Worm (Caenorhabditis elegans) whole organism, late embryonic: ENCODE data around the gene C17B7.10.

Experiments
- C38D4.7 ChIP-seq: fragments of 200-800 bp; sonication (Bioruptor generic); optimal IDR thresholded peaks from 2 replicates; lab custom pipeline; 2018; ENCODE audit warnings: mild to moderate bottlenecking, missing genetic modification characterization, moderate library complexity, missing compliant biosample characterization
- K02D7.2 ChIP-seq: sonication (generic microtip); optimal IDR thresholded peaks from 2 replicates; lab custom pipeline; 2017; ENCODE audit warnings: mild to moderate bottlenecking, missing genetic modification characterization, missing compliant biosample characterization
- K09A11.1 ChIP-seq: sonication (generic microtip); optimal IDR thresholded peaks from 2 replicates; lab custom pipeline; 2017; ENCODE audit warnings: antibody characterized with exemption, mild to moderate bottlenecking, missing genetic modification characterization, missing compliant biosample characterization; ENCODE audit not compliant: insufficient read depth
- ceh-18 ChIP-seq: sonication (generic microtip); optimal IDR thresholded peaks from 2 replicates; lab custom pipeline; 2016; ENCODE audit warnings: missing genetic modification characterization, missing compliant biosample characterization
- ceh-19 ChIP-seq: fragments of 200-800 bp; sonication (Bioruptor generic); optimal IDR thresholded peaks from 2 replicates; lab custom pipeline; 2018; ENCODE audit warnings: mild to moderate bottlenecking, missing genetic modification characterization, missing compliant biosample characterization
- ceh-22 ChIP-seq: sonication (generic microtip); optimal IDR thresholded peaks from 2 replicates; lab custom pipeline; 2017; ENCODE audit warnings: missing biosample characterization, missing genetic modification characterization
- ceh-31 ChIP-seq: sonication (generic microtip); optimal IDR thresholded peaks from 2 replicates; lab custom pipeline; 2016; ENCODE audit warnings: missing genetic modification characterization, missing compliant biosample characterization
- ceh-45 ChIP-seq: fragments of 200-800 bp; sonication (Bioruptor generic); IDR thresholded peaks from 2 replicates; pipeline ENCODE4 v1.3.6; 2022; ENCODE audit warnings: missing genetic modification reagents, missing genetic modification characterization, missing compliant biosample characterization
- ceh-6 ChIP-seq: fragments of 200-800 bp; sonication (Bioruptor generic); optimal IDR thresholded peaks from 2 replicates; lab custom pipeline; 2018; ENCODE audit warnings: mild to moderate bottlenecking, missing genetic modification characterization, missing compliant biosample characterization
- dmd-4 ChIP-seq: sonication (generic microtip); optimal IDR thresholded peaks from 2 replicates; lab custom pipeline; 2016; ENCODE audit warnings: borderline replicate concordance, missing genetic modification characterization, missing compliant biosample characterization
- elt-2 ChIP-seq: sonication (generic microtip); optimal IDR thresholded peaks from 2 replicates; lab custom pipeline; 2016; ENCODE audit warnings: missing genetic modification reagents, missing genetic modification characterization, missing compliant biosample characterization
- elt-4 ChIP-seq: sonication (generic microtip); optimal IDR thresholded peaks from 2 replicates; lab custom pipeline; 2016; ENCODE audit warnings: missing genetic modification characterization, missing compliant biosample characterization
- ets-4 ChIP-seq: sonication (generic microtip); optimal IDR thresholded peaks from 2 replicates; lab custom pipeline; 2016; ENCODE audit warnings: missing genetic modification characterization, missing compliant biosample characterization
- hlh-13 ChIP-seq: fragments of 200-800 bp; sonication (Bioruptor generic); optimal IDR thresholded peaks from 2 replicates; lab custom pipeline; 2018; ENCODE audit warnings: mild to moderate bottlenecking, missing genetic modification characterization, missing compliant biosample characterization
- nhr-11 ChIP-seq: fragments of 150-350 bp; optimal IDR thresholded peaks from 2 replicates; lab custom pipeline; 2014; ENCODE audit warnings: missing biosample characterization, missing genetic modification characterization
- npax-4 ChIP-seq: sonication (generic microtip); optimal IDR thresholded peaks from 2 replicates; lab custom pipeline; 2016; ENCODE audit warnings: missing genetic modification characterization, missing compliant biosample characterization
- pag-3 ChIP-seq: sonication (generic microtip); optimal IDR thresholded peaks from 2 replicates; lab custom pipeline; 2016; ENCODE audit warnings: missing compliant biosample characterization, missing genetic modification characterization, borderline replicate concordance
- pat-9 ChIP-seq: fragments of 200-800 bp; sonication (Bioruptor generic); optimal IDR thresholded peaks from 2 replicates; lab custom pipeline; 2018; ENCODE audit warnings: mild to moderate bottlenecking, missing genetic modification characterization, moderate library complexity, missing compliant biosample characterization
- pha-4 ChIP-seq: fragments of 150-350 bp; optimal IDR thresholded peaks from 2 replicates; lab custom pipeline; 2018; ENCODE audit warnings: missing biosample characterization, missing genetic modification reagents, missing genetic modification characterization
- pqm-1 ChIP-seq: sonication (generic microtip); optimal IDR thresholded peaks from 2 replicates; lab custom pipeline; 2016; ENCODE audit warnings: missing genetic modification characterization, missing compliant biosample characterization
- sox-4 ChIP-seq: sonication (generic microtip); optimal IDR thresholded peaks from 2 replicates; lab custom pipeline; 2017; ENCODE audit warnings: mild to moderate bottlenecking, missing genetic modification characterization, inconsistent platforms, missing compliant biosample characterization
- tbx-7 ChIP-seq: sonication (generic microtip); optimal IDR thresholded peaks from 2 replicates; lab custom pipeline; 2016; ENCODE audit warnings: missing genotype, missing genetic modification characterization, missing compliant biosample characterization
- unc-3 ChIP-seq, 2 experiments: fragments of 200-800 bp in 1 of 2; sonication (Bioruptor generic) in 1 of 2; sonication (generic microtip) in 1 of 2; conservative IDR thresholded peaks in 1 of 2; optimal IDR thresholded peaks in 1 of 2; 2 replicates each; pipeline versions ENCODE4 v1.3.6 to Lab custom; 2016 to 2022; ENCODE audit warnings: missing compliant biosample characterization in 2 of 2, missing genetic modification characterization in 2 of 2, missing genetic modification reagents in 1 of 2
- unc-42 ChIP-seq: sonication (generic microtip); optimal IDR thresholded peaks from 2 replicates; lab custom pipeline; 2016; ENCODE audit warnings: missing genotype, missing genetic modification characterization, missing compliant biosample characterization
- unc-55 ChIP-seq: sonication (generic microtip); optimal IDR thresholded peaks from 2 replicates; lab custom pipeline; 2017; ENCODE audit warnings: missing biosample characterization, missing genetic modification reagents, missing genetic modification characterization
- zip-5 ChIP-seq: sonication (generic microtip); optimal IDR thresholded peaks from 2 replicates; lab custom pipeline; 2016; ENCODE audit warnings: missing genetic modification characterization, missing compliant biosample characterization

The C17B7.10 gene

ce11 chrV:3301898-3302297 is 39.9 kb downstream of the C17B7.10 start, which contains the start of gene srbc-1:
TSS of gene srbc-1 (minus strand) at chrV:3301998.
- no peak for TF ChIP-seq sox-4 (tag; lab: Kevin White, UChicago)
- TF ChIP-seq elt-4 (tag; lab: Kevin White, UChicago): no peak
- no peak for TF ChIP-seq ceh-31
- no peak for TF ChIP-seq pat-9 (tag; lab: Kevin White, UChicago)
- TF ChIP-seq zip-5: no peak
- TF ChIP-seq ceh-18 (tag; lab: Kevin White, UChicago): no peak
- no peak for TF ChIP-seq unc-42
- no peak for TF ChIP-seq npax-4
- TF ChIP-seq ceh-45 (GFP tag; lab: Robert Waterston, UW): no peak
- TF ChIP-seq K02D7.2 (tag; lab: Kevin White, UChicago): no peak
- no peak for TF ChIP-seq hlh-13 (GFP tag; lab: Kevin White, UChicago)
- TF ChIP-seq, all 69 proteins: peak for 0

- TF ChIP-seq C38D4.7 (GFP tag; lab: Kevin White, UChicago): no peak
Measured at ce11 chrV:3299437-3299836, 42.4 kb downstream of the C17B7.10 start.

ce11 chrV:3297764-3298163 is 44.0 kb downstream of the C17B7.10 start, which contains the start of gene srx-122:
TSS of gene srx-122 (minus strand) at chrV:3297864.
- TF ChIP-seq elt-4 (tag; lab: Kevin White, UChicago) (no peak), nhr-11 (tag; lab: Kevin White, UChicago) (no peak), pag-3 (tag; lab: Kevin White, UChicago) (no peak)
- TF ChIP-seq, all 69 proteins: peak for 0

ce11 chrV:3295368-3295767 is 46.4 kb downstream of the C17B7.10 start:
- TF ChIP-seq pha-4 (tag; lab: Kevin White, UChicago) (no peak), ceh-19 (GFP tag; lab: Kevin White, UChicago) (no peak), dmd-4 (tag; lab: Kevin White, UChicago) (no peak), pag-3 (tag; lab: Kevin White, UChicago) (no peak), unc-3 (GFP tag; conservative IDR thresholded peaks at IDR 0.05; lab: Robert Waterston, UW) (no peak), unc-3 (tag; optimal IDR thresholded peaks at IDR 0.05; lab: Kevin White, UChicago) (no peak), ceh-45 (GFP tag; lab: Robert Waterston, UW) (no peak), npax-4 (no peak), ceh-6 (GFP tag; lab: Kevin White, UChicago) (no peak), elt-4 (tag; lab: Kevin White, UChicago) (no peak), elt-2 (tag; lab: Kevin White, UChicago) (no peak), K09A11.1 (tag; lab: Kevin White, UChicago) (no peak), ets-4 (tag; lab: Kevin White, UChicago) (no peak), ceh-22 (tag; lab: Kevin White, UChicago) (no peak), tbx-7 (tag; lab: Kevin White, UChicago) (no peak), pqm-1 (tag; lab: Kevin White, UChicago) (no peak), unc-55 (GFP tag; lab: Kevin White, UChicago) (no peak)
